Fruit fly (Drosophila melanogaster) Kc167 (cell line): ENCODE results near the gene Hr39.

Source experiments
- psq ChIP-seq: fragments of >200 bp; optimal IDR thresholded peaks from 2 replicates; lab custom pipeline; 2017; ENCODE audit warnings: missing external identifiers
- ttk ChIP-seq: sonication (Bioruptor generic); optimal IDR thresholded peaks from 2 replicates; lab custom pipeline; 2017; ENCODE audit warnings: missing external identifiers

- TF ChIP-seq ttk (lab: Kevin White, UChicago) (no peak), psq (lab: Kevin White, UChicago) (no peak)
These were observed 18.7 kb upstream of the Hr39 start, which contains the start of gene CG8679 for dm6 chr2L:21218240-21218911.
